Fruit fly (Drosophila melanogaster) whole organism, embryonic: ENCODE data around the gene TTLL4B.

Experiments
- Antp ChIP-seq: fragments of 200-800 bp; sonication (Bioruptor generic); optimal IDR thresholded peaks from 3 replicates; lab custom pipeline; 2016; ENCODE audit warnings: missing biosample characterization, missing genetic modification characterization
- CG10565 ChIP-seq: fragments of 200-800 bp; sonication (Bioruptor generic); optimal IDR thresholded peaks from 3 replicates; lab custom pipeline; 2016; ENCODE audit warnings: missing biosample characterization, mild to moderate bottlenecking, missing genetic modification characterization
- CG11696 ChIP-seq: fragments of 200-800 bp; sonication (Bioruptor generic); IDR thresholded peaks from 2 replicates; pipeline ENCODE4 v1.3.6; 2022; ENCODE audit warnings: missing biosample characterization, missing genetic modification characterization
- CG13894 ChIP-seq: fragments of 200-800 bp; sonication (Bioruptor generic); optimal IDR thresholded peaks from 3 replicates; lab custom pipeline; 2018; ENCODE audit warnings: missing biosample characterization, mild to moderate bottlenecking, missing genetic modification characterization, moderate library complexity
- CG14050 ChIP-seq: fragments of 200-800 bp; sonication (Bioruptor generic); IDR thresholded peaks from 3 replicates; pipeline ENCODE4 v1.3.6; 2022; ENCODE audit warnings: missing biosample characterization, missing genetic modification characterization
- CG15601 ChIP-seq: fragments of 200-800 bp; sonication (Bioruptor generic); optimal IDR thresholded peaks from 3 replicates; lab custom pipeline; 2019; ENCODE audit warnings: missing biosample characterization, mild to moderate bottlenecking, missing genetic modification characterization, moderate library complexity
- CG15696 ChIP-seq: fragments of 200-800 bp; sonication (Bioruptor generic); optimal IDR thresholded peaks from 2 replicates; lab custom pipeline; 2019; ENCODE audit warnings: missing biosample characterization, mild to moderate bottlenecking, missing genetic modification characterization, moderate library complexity
- CG16813 ChIP-seq: fragments of 200-800 bp; sonication (Bioruptor generic); IDR thresholded peaks from 3 replicates; pipeline ENCODE4 v1.3.6; 2022; ENCODE audit warnings: missing biosample characterization, missing genetic modification characterization; ENCODE audit not compliant: partially characterized antibody
- CG18262 ChIP-seq: fragments of 200-800 bp; optimal IDR thresholded peaks from 3 replicates; lab custom pipeline; 2019; ENCODE audit warnings: missing biosample characterization, mild to moderate bottlenecking, missing genetic modification characterization, moderate library complexity
- CG18476 ChIP-seq: fragments of 200-800 bp; sonication (Bioruptor generic); optimal IDR thresholded peaks from 2 replicates; lab custom pipeline; 2016; ENCODE audit warnings: missing biosample characterization, mild to moderate bottlenecking, missing genetic modification characterization
- CG18599 ChIP-seq: fragments of 200-800 bp; sonication (Bioruptor generic); optimal IDR thresholded peaks from 3 replicates; lab custom pipeline; 2017; ENCODE audit warnings: missing biosample characterization, missing genetic modification characterization, mild to moderate bottlenecking, moderate library complexity, missing genetic modification reagents
- CG18764 ChIP-seq: fragments of 200-800 bp; sonication (Bioruptor generic); optimal IDR thresholded peaks from 3 replicates; lab custom pipeline; 2016; ENCODE audit warnings: missing biosample characterization, missing genetic modification characterization
- CG2202 ChIP-seq: fragments of 200-800 bp; sonication (Bioruptor generic); optimal IDR thresholded peaks from 2 replicates; lab custom pipeline; 2018; ENCODE audit warnings: missing biosample characterization, mild to moderate bottlenecking, missing genetic modification characterization
- CG34376 ChIP-seq: fragments of 200-800 bp; sonication (Bioruptor generic); optimal IDR thresholded peaks from 2 replicates; lab custom pipeline; 2018; ENCODE audit warnings: missing biosample characterization, mild to moderate bottlenecking, missing genetic modification characterization
- CG3995 ChIP-seq: fragments of 200-800 bp; sonication (Bioruptor generic); optimal IDR thresholded peaks from 3 replicates; lab custom pipeline; 2016; ENCODE audit warnings: missing biosample characterization, missing genetic modification characterization
- CG5245 ChIP-seq: fragments of 200-800 bp; sonication (Bioruptor generic); optimal IDR thresholded peaks from 3 replicates; lab custom pipeline; 2016; ENCODE audit warnings: missing biosample characterization, missing genetic modification characterization
- CG9215 ChIP-seq: fragments of 200-800 bp; sonication (Bioruptor generic); IDR thresholded peaks from 2 replicates; pipeline ENCODE4 v1.3.6; 2022; ENCODE audit warnings: missing biosample characterization, missing genetic modification characterization
- CG9876 ChIP-seq: fragments of 200-800 bp; sonication (Bioruptor generic); optimal IDR thresholded peaks from 2 replicates; lab custom pipeline; 2016; ENCODE audit warnings: missing biosample characterization, missing genetic modification characterization
- Chrac-16 ChIP-seq: fragments of 200-800 bp; sonication (Bioruptor generic); optimal IDR thresholded peaks from 3 replicates; lab custom pipeline; 2016; ENCODE audit warnings: missing biosample characterization, missing genetic modification characterization
- CoRest ChIP-seq: fragments of 200-800 bp; sonication (Bioruptor generic); optimal IDR thresholded peaks from 3 replicates; lab custom pipeline; 2018; ENCODE audit warnings: missing biosample characterization, mild to moderate bottlenecking, missing genetic modification characterization, moderate library complexity
- Dfd ChIP-seq, 2 experiments: fragments of >200 bp; optimal IDR thresholded peaks; 2 replicates each; lab custom pipeline; 2017; ENCODE audit warnings: missing biosample characterization in 2 of 2, missing genetic modification characterization in 2 of 2
- E2f2 ChIP-seq: fragments of 200-800 bp; sonication (Bioruptor generic); IDR thresholded peaks from 2 replicates; pipeline ENCODE4 v1.3.6; 2022; ENCODE audit warnings: missing biosample characterization, missing genetic modification characterization
- Ets65A ChIP-seq: fragments of 200-800 bp; sonication (Bioruptor generic); peaks from one replicate; lab custom pipeline; 2016; ENCODE audit warnings: missing biosample characterization, missing genetic modification characterization
- Fer1 ChIP-seq: fragments of 200-800 bp; sonication (Bioruptor generic); optimal IDR thresholded peaks from 2 replicates; lab custom pipeline; 2017; ENCODE audit warnings: missing biosample characterization, mild to moderate bottlenecking, missing genetic modification characterization
- HHEX ChIP-seq: fragments of 200-800 bp; sonication (Bioruptor generic); optimal IDR thresholded peaks from 3 replicates; lab custom pipeline; 2017; ENCODE audit warnings: missing biosample characterization, mild to moderate bottlenecking, missing genetic modification characterization, missing genetic modification reagents
- Hmr ChIP-seq: fragments of 200-800 bp; sonication (Bioruptor generic); optimal IDR thresholded peaks from 3 replicates; lab custom pipeline; 2017; ENCODE audit warnings: mild to moderate bottlenecking, missing biosample characterization, missing genetic modification reagents, missing genetic modification characterization
- Max ChIP-seq: fragments of 200-800 bp; sonication (Bioruptor generic); optimal IDR thresholded peaks from 2 replicates; lab custom pipeline; 2016; ENCODE audit warnings: missing biosample characterization, mild to moderate bottlenecking, missing genetic modification characterization
- Meics ChIP-seq: fragments of 200-800 bp; sonication (Bioruptor generic); optimal IDR thresholded peaks from 2 replicates; lab custom pipeline; 2017; ENCODE audit warnings: missing biosample characterization, mild to moderate bottlenecking, missing genetic modification characterization
- Myb ChIP-seq: fragments of 200-800 bp; sonication (Bioruptor generic); optimal IDR thresholded peaks from 2 replicates; lab custom pipeline; 2016; ENCODE audit warnings: missing biosample characterization, missing genetic modification characterization
- NC2β ChIP-seq: fragments of 200-800 bp; sonication (Bioruptor generic); optimal IDR thresholded peaks from 2 replicates; lab custom pipeline; 2016; ENCODE audit warnings: missing biosample characterization, missing genetic modification characterization
- Scr ChIP-seq: fragments of 200-800 bp; sonication (Bioruptor generic); IDR thresholded peaks from 2 replicates; pipeline ENCODE4 v1.3.6; 2022; ENCODE audit warnings: missing biosample characterization, missing genetic modification characterization; ENCODE audit not compliant: partially characterized antibody
- Sin3A ChIP-seq: fragments of >200 bp; optimal IDR thresholded peaks from 2 replicates; lab custom pipeline; 2018
- Vsx1 ChIP-seq: fragments of 200-800 bp; sonication (Bioruptor generic); optimal IDR thresholded peaks from 2 replicates; lab custom pipeline; 2017; ENCODE audit warnings: missing biosample characterization, mild to moderate bottlenecking, missing genetic modification characterization, missing genetic modification reagents
- Xbp1 ChIP-seq: fragments of 200-800 bp; sonication (Bioruptor generic); optimal IDR thresholded peaks from 3 replicates; lab custom pipeline; 2016; ENCODE audit warnings: missing biosample characterization, mild to moderate bottlenecking, missing genetic modification characterization
- bsh ChIP-seq, 2 experiments: fragments of 200-800 bp; sonication (Bioruptor generic); optimal IDR thresholded peaks; 2 replicates each; lab custom pipeline; 2017 to 2018; ENCODE audit warnings: mild to moderate bottlenecking in 2 of 2, missing biosample characterization in 2 of 2, missing genetic modification characterization in 2 of 2, moderate library complexity in 1 of 2
- cad ChIP-seq: fragments of >200 bp; optimal IDR thresholded peaks from 2 replicates; lab custom pipeline; 2017; ENCODE audit warnings: missing biosample characterization, missing genetic modification characterization
- fd64A ChIP-seq: fragments of 200-800 bp; sonication (Bioruptor generic); optimal IDR thresholded peaks from 3 replicates; lab custom pipeline; 2018; ENCODE audit warnings: missing biosample characterization, mild to moderate bottlenecking, missing genetic modification characterization
- fru ChIP-seq: fragments of >200 bp; optimal IDR thresholded peaks from 2 replicates; lab custom pipeline; 2017
- grau ChIP-seq: fragments of 200-800 bp; optimal IDR thresholded peaks from 3 replicates; lab custom pipeline; 2019; ENCODE audit warnings: missing biosample characterization, mild to moderate bottlenecking, missing genetic modification characterization, moderate library complexity
- hb ChIP-seq: fragments of 200-800 bp; sonication (Bioruptor generic); IDR thresholded peaks from 3 replicates; pipeline ENCODE4 v1.3.6; 2022; ENCODE audit warnings: missing biosample characterization, missing genetic modification characterization; ENCODE audit not compliant: partially characterized antibody
- hth ChIP-seq: fragments of >200 bp; optimal IDR thresholded peaks from 2 replicates; lab custom pipeline; 2017; ENCODE audit warnings: inconsistent platforms
- lilli ChIP-seq: fragments of 200-800 bp; sonication (Bioruptor generic); optimal IDR thresholded peaks from 3 replicates; lab custom pipeline; 2016; ENCODE audit warnings: missing biosample characterization, missing genetic modification characterization
- mam ChIP-seq: fragments of 200-800 bp; sonication (Bioruptor generic); optimal IDR thresholded peaks from 3 replicates; lab custom pipeline; 2016; ENCODE audit warnings: missing biosample characterization, missing genetic modification characterization
- mirr ChIP-seq: fragments of 200-800 bp; sonication (Bioruptor generic); optimal IDR thresholded peaks from 3 replicates; lab custom pipeline; 2018; ENCODE audit warnings: missing biosample characterization, mild to moderate bottlenecking, missing genetic modification characterization
- otp ChIP-seq: fragments of 200-800 bp; sonication (Bioruptor generic); IDR thresholded peaks from 3 replicates; pipeline ENCODE4, ENCODE4 v1.3.6; 2022; ENCODE audit warnings: missing biosample characterization, missing genetic modification characterization
- p53 ChIP-seq: fragments of 200-800 bp; sonication (Bioruptor generic); optimal IDR thresholded peaks from 2 replicates; lab custom pipeline; 2016; ENCODE audit warnings: missing biosample characterization, missing genetic modification characterization
- sisA ChIP-seq: fragments of 200-800 bp; sonication (Bioruptor generic); IDR thresholded peaks from 2 replicates; pipeline ENCODE4 v1.3.6; 2022; ENCODE audit warnings: missing biosample characterization, missing genetic modification characterization
- tio ChIP-seq: fragments of 200-800 bp; sonication (Bioruptor generic); optimal IDR thresholded peaks from 2 replicates; lab custom pipeline; 2017; ENCODE audit warnings: missing biosample characterization, missing genetic modification characterization, inconsistent platforms
- trem ChIP-seq: fragments of 200-800 bp; optimal IDR thresholded peaks from 3 replicates; lab custom pipeline; 2019; ENCODE audit warnings: missing biosample characterization, mild to moderate bottlenecking, missing genetic modification characterization, moderate library complexity
- zfh2 ChIP-seq: fragments of 200-800 bp; sonication (Bioruptor generic); optimal IDR thresholded peaks from 2 replicates; lab custom pipeline; 2016; ENCODE audit warnings: missing biosample characterization, missing genetic modification characterization

The TTLL4B gene

DNA sequence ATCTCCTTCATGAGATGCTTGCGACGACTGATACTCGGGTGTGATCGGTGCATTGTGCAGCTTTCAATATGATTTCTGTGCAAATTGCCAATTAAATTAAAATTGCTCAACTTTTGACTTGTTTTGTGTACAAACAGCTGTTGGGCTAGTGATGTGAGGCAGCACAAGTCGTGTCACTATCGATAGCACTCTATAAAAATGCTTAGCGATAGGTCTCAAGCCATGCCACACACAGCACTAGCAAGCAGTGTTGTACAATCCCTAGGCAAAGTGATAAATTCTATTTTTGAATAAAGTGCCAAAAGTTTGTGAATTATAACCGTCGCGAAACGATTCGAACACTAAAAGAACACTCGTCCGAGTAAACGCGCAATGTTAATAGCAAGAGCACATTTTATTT, 9.8 kb downstream of the TTLL4B start, which contains the start of gene CG31957 (continued):
- 0 out of 2 replicates have a peak, but pooled peaks have one; percentile 13 for TF ChIP-seq sisA (GFP tag; lab: Robert Waterston, UW)
- TF ChIP-seq bsh (GFP tag; optimal IDR thresholded peaks at IDR 0.05; lab: Kevin White, UChicago), result peak in 1 of 2 experiments; percentile 21
- peak; percentile 78 for TF ChIP-seq CG9876 (GFP tag; lab: Kevin White, UChicago)
- no peak for TF ChIP-seq CG15601
- TF ChIP-seq Scr, result peak; percentile 96
- TF ChIP-seq Myb (GFP tag; lab: Kevin White, UChicago), result peak; percentile 90
- TF ChIP-seq Antp, result peak; percentile 63
- TF ChIP-seq mirr, result no peak
- peak; percentile 93 for TF ChIP-seq CG16813 (GFP tag; lab: Robert Waterston, UW)
- peak; percentile 74 for TF ChIP-seq Hmr (GFP tag; lab: Kevin White, UChicago)
- no peak for TF ChIP-seq CG2202 (tag; lab: Kevin White, UChicago)
- peak; percentile 57 for TF ChIP-seq NC2β (GFP tag; lab: Kevin White, UChicago)
- TF ChIP-seq otp (GFP tag; lab: Robert Waterston, UW), result no peak
- no peak for TF ChIP-seq fru (lab: Kevin White, UChicago)
- TF ChIP-seq hb (GFP tag; lab: Robert Waterston, UW), result peak; percentile 72
- peak; percentile 87 for TF ChIP-seq E2f2
- no peak for TF ChIP-seq fd64A
- peak; percentile 86 for TF ChIP-seq Sin3A
- TF ChIP-seq, all 482 proteins: peak for 220

DNA sequence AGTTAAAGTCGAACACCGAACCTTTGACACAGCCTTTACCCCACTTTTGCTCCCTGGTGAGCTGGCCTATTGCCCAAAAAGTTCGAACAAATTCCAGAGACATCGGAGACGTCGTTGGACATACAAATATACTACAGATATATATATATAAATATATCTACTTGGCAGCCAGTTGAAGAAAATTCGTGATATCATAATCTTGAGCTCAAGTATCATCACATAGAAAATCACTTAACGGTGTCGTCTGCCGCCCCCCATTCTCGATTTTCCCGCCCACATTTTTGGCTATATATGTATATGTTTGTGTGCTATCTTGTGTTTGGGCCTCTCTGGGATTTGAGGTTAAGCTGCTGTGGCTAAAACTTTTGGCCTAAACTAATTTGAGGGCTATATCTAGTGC, 14.5 kb downstream of the TTLL4B start:
- TF ChIP-seq Ets65A (GFP tag; lab: Kevin White, UChicago), result no peak
- TF ChIP-seq CG13894 (tag; lab: Kevin White, UChicago), result peak; percentile 90

DNA sequence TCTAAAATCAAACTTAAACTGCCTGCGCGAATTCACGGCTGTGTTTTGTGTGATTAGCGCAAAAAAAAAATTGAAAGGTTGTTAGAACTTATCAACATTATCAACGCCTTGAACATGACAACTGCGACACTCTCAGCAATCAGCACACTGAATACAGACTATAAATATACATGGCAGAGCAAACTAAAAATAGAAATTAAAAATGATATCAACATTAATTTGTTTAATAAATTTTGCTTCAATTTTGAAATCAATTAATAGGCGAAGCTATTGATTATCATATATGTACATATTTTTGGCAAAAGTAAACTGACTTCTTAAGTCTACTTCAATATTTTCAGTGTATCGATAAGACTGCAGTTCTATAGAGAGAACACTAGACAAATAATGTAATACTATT, 17.6 kb downstream of the TTLL4B start:
- no peak for TF ChIP-seq CG5245 (GFP tag; lab: Kevin White, UChicago)
- peak; percentile 22 for TF ChIP-seq CG18476 (GFP tag; lab: Kevin White, UChicago)
- TF ChIP-seq cad (GFP tag; lab: Kevin White, UChicago), result no peak
- TF ChIP-seq CG14050 (GFP tag; lab: Robert Waterston, UW), result no peak
- no peak for TF ChIP-seq CG3995 (GFP tag; lab: Kevin White, UChicago)
- TF ChIP-seq Fer1, result peak; percentile 53
- TF ChIP-seq Max, result no peak
- peak; percentile 30 for TF ChIP-seq Hmr (GFP tag; lab: Kevin White, UChicago)
- TF ChIP-seq lilli (GFP tag; lab: Kevin White, UChicago), result peak; percentile 35
- peak; percentile 25 for TF ChIP-seq Xbp1
- peak; percentile 57 for TF ChIP-seq CG9215
- TF ChIP-seq CG11696 (GFP tag; lab: Robert Waterston, UW), result no peak
- no peak for TF ChIP-seq p53 (GFP tag; lab: Kevin White, UChicago)
- peak; percentile 12 for TF ChIP-seq CG18262 (tag; lab: Kevin White, UChicago)
- no peak for TF ChIP-seq HHEX (GFP tag; lab: Kevin White, UChicago)
- TF ChIP-seq mirr, result peak; percentile 27
- TF ChIP-seq CG18599 (GFP tag; lab: Kevin White, UChicago), result peak; percentile 77
- peak; percentile 11 for TF ChIP-seq tio
- TF ChIP-seq CG34376 (GFP tag; lab: Kevin White, UChicago), result no peak
- peak; percentile 47 for TF ChIP-seq CoRest (tag; lab: Kevin White, UChicago)
- TF ChIP-seq mam (GFP tag; lab: Kevin White, UChicago), result peak; percentile 42
- no peak for TF ChIP-seq Chrac-16 (GFP tag; lab: Kevin White, UChicago)
- no peak for TF ChIP-seq Vsx1 (GFP tag; lab: Kevin White, UChicago)
- no peak for TF ChIP-seq CG15696
- TF ChIP-seq Dfd (GFP tag; optimal IDR thresholded peaks at IDR 0.05; lab: Kevin White, UChicago), result no peak
- no peak for TF ChIP-seq CG10565 (GFP tag; lab: Kevin White, UChicago)
- no peak for TF ChIP-seq hth (lab: Kevin White, UChicago)
- TF ChIP-seq Meics, result peak; percentile 66
- TF ChIP-seq CG18764 (GFP tag; lab: Kevin White, UChicago), result no peak
- peak; percentile 74 for TF ChIP-seq grau
- no peak for TF ChIP-seq trem (tag; lab: Kevin White, UChicago)
- TF ChIP-seq zfh2 (GFP tag; lab: Kevin White, UChicago), result no peak
